Worm (Caenorhabditis elegans): ENCODE data around the gene C17E7.4.
A peak's percentile ranks its signal among the peaks of the same experiment; 100 is the strongest.

Gene C17E7.4

ce11 chrV:3855916-3856315 lies 36.7 kb upstream of the C17E7.4 start:
- peak; percentile 97 for TF ChIP-seq fkh-8 (tag; optimal IDR thresholded peaks at IDR 0.05)
- no peak for TF ChIP-seq ceh-88 (GFP tag; IDR thresholded peaks at IDR 0.05)
- TF ChIP-seq lin-14 (GFP tag; optimal IDR thresholded peaks at IDR 0.05): peak; percentile 31
- TF ChIP-seq dsc-1 (tag; optimal IDR thresholded peaks at IDR 0.05): peak; percentile 93
- TF ChIP-seq pax-3 (tag; optimal IDR thresholded peaks at IDR 0.05): peak; percentile 17
- peak; percentile 76 for TF ChIP-seq nhr-47 (tag; optimal IDR thresholded peaks at IDR 0.05)
- TF ChIP-seq nhr-19 (GFP tag; conservative IDR thresholded peaks at IDR 0.05): peak; percentile 18; the same call in 1 of the 2 replicates
- no peak for TF ChIP-seq hlh-17 (GFP tag; optimal IDR thresholded peaks at IDR 0.05; ENCODE audit: borderline replicate concordance)
- TF ChIP-seq ceh-8 (GFP tag; optimal IDR thresholded peaks at IDR 0.05): peak; percentile 51
- no peak for TF ChIP-seq pqm-1 (tag; optimal IDR thresholded peaks at IDR 0.05)
- no peak for TF ChIP-seq dpl-1 (GFP tag; optimal IDR thresholded peaks at IDR 0.05)
- peak; percentile 41 for TF ChIP-seq egl-13 (tag; optimal IDR thresholded peaks at IDR 0.05)
- peak; percentile 78 for TF ChIP-seq nhr-71 (tag; optimal IDR thresholded peaks at IDR 0.05)
- TF ChIP-seq sox-4 (tag; optimal IDR thresholded peaks at IDR 0.05): peak; percentile 45
- peak; percentile 39 for TF ChIP-seq nhr-11 (tag; optimal IDR thresholded peaks at IDR 0.05)
- no peak for TF ChIP-seq ztf-11 (tag; optimal IDR thresholded peaks at IDR 0.05)
- peak; percentile 21 for TF ChIP-seq swsn-7 (tag; optimal IDR thresholded peaks at IDR 0.05)
- TF ChIP-seq hlh-4 (tag; optimal IDR thresholded peaks at IDR 0.05): no peak
- TF ChIP-seq snu-23 (GFP tag; optimal IDR thresholded peaks at IDR 0.05): no peak
- peak in 1 of 2 experiments; percentile 37 for TF ChIP-seq lsy-2 (tag; optimal IDR thresholded peaks at IDR 0.05)
- TF ChIP-seq nhr-20 (tag; optimal IDR thresholded peaks at IDR 0.05): peak; percentile 48
- TF ChIP-seq fos-1 (tag; optimal IDR thresholded peaks at IDR 0.05): peak; percentile 29

ce11 chrV:3857778-3858177 lies 34.9 kb upstream of the C17E7.4 start, which contains the start of gene nhr-188:
nhr-188 (minus strand) TSS chrV:3857861.
- TF ChIP-seq lir-3 (tag; optimal IDR thresholded peaks at IDR 0.05; ENCODE audit: poor library complexity): no peak
- TF ChIP-seq dsc-1 (tag; optimal IDR thresholded peaks at IDR 0.05): peak; percentile 86
- no peak for TF ChIP-seq ceh-63 (GFP tag; optimal IDR thresholded peaks at IDR 0.05)
- no peak for TF ChIP-seq nhr-84 (tag; optimal IDR thresholded peaks at IDR 0.05)
- TF ChIP-seq fkh-8 (tag; optimal IDR thresholded peaks at IDR 0.05): peak; percentile 72
- peak; percentile 45 for TF ChIP-seq nhr-71 (tag; optimal IDR thresholded peaks at IDR 0.05)
- TF ChIP-seq nhr-47 (tag; optimal IDR thresholded peaks at IDR 0.05): peak; percentile 43

- TF ChIP-seq pqm-1 (tag; optimal IDR thresholded peaks at IDR 0.05) (no peak), hlh-4 (tag; optimal IDR thresholded peaks at IDR 0.05) (peak; percentile 18), ceh-90 (tag; optimal IDR thresholded peaks at IDR 0.05) (no peak), mep-1 (tag; optimal IDR thresholded peaks at IDR 0.05) (no peak), aha-1 (tag; optimal IDR thresholded peaks at IDR 0.05) (no peak), unc-30 (tag; optimal IDR thresholded peaks at IDR 0.05) (no peak), fkh-8 (tag; optimal IDR thresholded peaks at IDR 0.05) (peak; percentile 69), nhr-11 (tag; optimal IDR thresholded peaks at IDR 0.05) (no peak), fkh-4 (tag; optimal IDR thresholded peaks at IDR 0.05; ENCODE audit: borderline replicate concordance) (no peak), xbp-1 (tag; optimal IDR thresholded peaks at IDR 0.05) (no peak), dsc-1 (tag; optimal IDR thresholded peaks at IDR 0.05) (peak; percentile 62), C16A3.4 (tag; optimal IDR thresholded peaks at IDR 0.05) (no peak), nhr-71 (tag; optimal IDR thresholded peaks at IDR 0.05) (peak; percentile 32), nhr-47 (tag; optimal IDR thresholded peaks at IDR 0.05) (peak; percentile 12), C04F5.9 (tag; optimal IDR thresholded peaks at IDR 0.05) (no peak), sup-37 (GFP tag; optimal IDR thresholded peaks at IDR 0.05) (no peak), nhr-77 (tag; optimal IDR thresholded peaks at IDR 0.05) (no peak)
These were observed 32.5 kb upstream of the C17E7.4 start, which contains the start of gene nhr-189 for ce11 chrV:3860123-3860522. nhr-189 (minus strand) TSS chrV:3860243.

- no peak for TF ChIP-seq snu-23 (GFP tag; optimal IDR thresholded peaks at IDR 0.05)
- TF ChIP-seq aly-2 (tag; optimal IDR thresholded peaks at IDR 0.05): no peak
- TF ChIP-seq nhr-11 (tag; optimal IDR thresholded peaks at IDR 0.05): no peak
- no peak for TF ChIP-seq hlh-17 (GFP tag; optimal IDR thresholded peaks at IDR 0.05; ENCODE audit: borderline replicate concordance)
- no peak for TF ChIP-seq nhr-76 (tag; optimal IDR thresholded peaks at IDR 0.05)
- TF ChIP-seq pqm-1 (tag; optimal IDR thresholded peaks at IDR 0.05): no peak
- TF ChIP-seq mab-9 (GFP tag; IDR thresholded peaks at IDR 0.05): no peak
- no peak for TF ChIP-seq ces-1 (GFP tag; optimal IDR thresholded peaks at IDR 0.05)
- TF ChIP-seq lin-14 (GFP tag; optimal IDR thresholded peaks at IDR 0.05): no peak
- no peak for TF ChIP-seq nhr-28 (tag; optimal IDR thresholded peaks at IDR 0.05)
These were observed 29.8 kb upstream of the C17E7.4 start, which contains the start of gene nhr-187 for ce11 chrV:3862851-3863250. nhr-187 (minus strand) TSS chrV:3862951.
